Worm (Caenorhabditis elegans) whole organism, young adult: ENCODE measurements around the gene F18G5.6.

Source experiments
- B0019.2 ChIP-seq: fragments of 200-800 bp; sonication (Bioruptor generic); conservative IDR thresholded peaks from 2 replicates; pipeline ENCODE4 v1.3.6; 2022; ENCODE audit warnings: missing genetic modification reagents, missing genetic modification characterization, missing compliant biosample characterization
- F23B12.7 ChIP-seq: sonication (generic microtip); optimal IDR thresholded peaks from 2 replicates; lab custom pipeline; 2017; ENCODE audit warnings: missing genetic modification characterization, mild to moderate bottlenecking, missing compliant biosample characterization, antibody characterized with exemption, moderate library complexity; ENCODE audit not compliant: insufficient read depth
- ceh-40 ChIP-seq: fragments of 200-800 bp; sonication (Bioruptor generic); IDR thresholded peaks from 2 replicates; pipeline ENCODE4 v1.3.6; 2022; ENCODE audit warnings: missing genetic modification characterization, missing compliant biosample characterization

- TF ChIP-seq ceh-40 (GFP tag; lab: Robert Waterston, UW) = no peak
- no peak for TF ChIP-seq B0019.2 (GFP tag; lab: Robert Waterston, UW)
- no peak for TF ChIP-seq F23B12.7 (tag; lab: Kevin White, UChicago)
These were observed 33.7 kb upstream of the F18G5.6 start, which contains the start of gene B0416.7 for ce11 chrX:9297834-9298233.
